Fruit fly (Drosophila melanogaster): ENCODE results near the gene se.

Gene se

dm6 chr3L:8560637-8561036, 40.3 kb downstream of the se start:
- TF ChIP-seq Crg-1 (GFP tag; optimal IDR thresholded peaks at IDR 0.05): no peak
- TF ChIP-seq CG5204 (GFP tag; optimal IDR thresholded peaks at IDR 0.05): no peak
- TF ChIP-seq Hr96 (GFP tag; optimal IDR thresholded peaks at IDR 0.05): no peak
- TF ChIP-seq CG7101 (tag; optimal IDR thresholded peaks at IDR 0.05): no peak
- no peak for TF ChIP-seq tj (GFP tag; optimal IDR thresholded peaks at IDR 0.05)
- no peak for TF ChIP-seq CG12768 (GFP tag; optimal IDR thresholded peaks at IDR 0.05)
- TF ChIP-seq ovo (GFP tag; optimal IDR thresholded peaks at IDR 0.05): no peak
- TF ChIP-seq CG14711 (tag; optimal IDR thresholded peaks at IDR 0.05): no peak
- no peak for TF ChIP-seq Clk (GFP tag; optimal IDR thresholded peaks at IDR 0.05)
- TF ChIP-seq toe (GFP tag; optimal IDR thresholded peaks at IDR 0.05): no peak
- no peak for TF ChIP-seq bab1 (GFP tag; optimal IDR thresholded peaks at IDR 0.05)
- TF ChIP-seq Mnt (GFP tag; optimal IDR thresholded peaks at IDR 0.05): no peak
- TF ChIP-seq CG7045 (GFP tag; optimal IDR thresholded peaks at IDR 0.05): no peak
- no peak for TF ChIP-seq pad (GFP tag; optimal IDR thresholded peaks at IDR 0.05)
- no peak for TF ChIP-seq kay (GFP tag; ENCODE audit: borderline replicate concordance)
- no peak for TF ChIP-seq CG33017 (tag; optimal IDR thresholded peaks at IDR 0.05)
- TF ChIP-seq CG1620 (GFP tag; optimal IDR thresholded peaks at IDR 0.05): no peak
- TF ChIP-seq cnc (optimal IDR thresholded peaks at IDR 0.05): no peak
- TF ChIP-seq CG11617 (GFP tag; optimal IDR thresholded peaks at IDR 0.05): no peak
- TF ChIP-seq cic (GFP tag; optimal IDR thresholded peaks at IDR 0.05): no peak

Measured in whole organism, adult.